Worm (Caenorhabditis elegans) whole organism, late embryonic: ENCODE results near the gene Y45F3A.4.

ENCODE experiments used
- C08G9.2 ChIP-seq: sonication (generic microtip); optimal IDR thresholded peaks from 2 replicates; lab custom pipeline; 2016; ENCODE audit warnings: mild to moderate bottlenecking, missing genetic modification characterization, moderate library complexity, missing compliant biosample characterization
- C38D4.7 ChIP-seq: fragments of 200-800 bp; sonication (Bioruptor generic); optimal IDR thresholded peaks from 2 replicates; lab custom pipeline; 2018; ENCODE audit warnings: mild to moderate bottlenecking, missing genetic modification characterization, moderate library complexity, missing compliant biosample characterization
- T23F11.4 ChIP-seq: fragments of 200-800 bp; sonication (Bioruptor generic); optimal IDR thresholded peaks from 2 replicates; lab custom pipeline; 2018; ENCODE audit warnings: mild to moderate bottlenecking, missing genetic modification characterization, missing compliant biosample characterization
- Y22D7AL.16 ChIP-seq: sonication (generic microtip); optimal IDR thresholded peaks from 2 replicates; lab custom pipeline; 2016; ENCODE audit warnings: missing genetic modification characterization, missing compliant biosample characterization
- ama-1 ChIP-seq: fragments of 150-350 bp; optimal IDR thresholded peaks from 2 replicates; lab custom pipeline; 2014
- ceh-14 ChIP-seq: sonication (generic microtip); optimal IDR thresholded peaks from 2 replicates; lab custom pipeline; 2016; ENCODE audit warnings: missing genotype, missing genetic modification characterization, missing compliant biosample characterization
- ceh-18 ChIP-seq: sonication (generic microtip); optimal IDR thresholded peaks from 2 replicates; lab custom pipeline; 2016; ENCODE audit warnings: missing genetic modification characterization, missing compliant biosample characterization
- ceh-22 ChIP-seq: sonication (generic microtip); optimal IDR thresholded peaks from 2 replicates; lab custom pipeline; 2017; ENCODE audit warnings: missing biosample characterization, missing genetic modification characterization
- ceh-24 ChIP-seq: sonication (generic microtip); optimal IDR thresholded peaks from 2 replicates; lab custom pipeline; 2016; ENCODE audit warnings: mild to moderate bottlenecking, missing genetic modification characterization, missing compliant biosample characterization
- ceh-30 ChIP-seq: fragments of 150-350 bp; optimal IDR thresholded peaks from 2 replicates; lab custom pipeline; 2014; ENCODE audit warnings: missing biosample characterization, missing genetic modification characterization
- ceh-48 ChIP-seq: sonication (generic microtip); optimal IDR thresholded peaks from 2 replicates; lab custom pipeline; 2016; ENCODE audit warnings: missing genetic modification characterization, inconsistent platforms, missing compliant biosample characterization
- ceh-6 ChIP-seq: fragments of 200-800 bp; sonication (Bioruptor generic); optimal IDR thresholded peaks from 2 replicates; lab custom pipeline; 2018; ENCODE audit warnings: mild to moderate bottlenecking, missing genetic modification characterization, missing compliant biosample characterization
- dmd-4 ChIP-seq: sonication (generic microtip); optimal IDR thresholded peaks from 2 replicates; lab custom pipeline; 2016; ENCODE audit warnings: borderline replicate concordance, missing genetic modification characterization, missing compliant biosample characterization
- elt-2 ChIP-seq: sonication (generic microtip); optimal IDR thresholded peaks from 2 replicates; lab custom pipeline; 2016; ENCODE audit warnings: missing genetic modification reagents, missing genetic modification characterization, missing compliant biosample characterization
- elt-4 ChIP-seq: sonication (generic microtip); optimal IDR thresholded peaks from 2 replicates; lab custom pipeline; 2016; ENCODE audit warnings: missing genetic modification characterization, missing compliant biosample characterization
- ets-4 ChIP-seq: sonication (generic microtip); optimal IDR thresholded peaks from 2 replicates; lab custom pipeline; 2016; ENCODE audit warnings: missing genetic modification characterization, missing compliant biosample characterization
- fax-1 ChIP-seq: sonication (generic microtip); optimal IDR thresholded peaks from 2 replicates; lab custom pipeline; 2016; ENCODE audit warnings: missing genotype, missing genetic modification characterization, missing compliant biosample characterization
- gmeb-2 ChIP-seq: sonication (generic microtip); optimal IDR thresholded peaks from 2 replicates; lab custom pipeline; 2016; ENCODE audit warnings: missing genetic modification characterization, inconsistent platforms, missing compliant biosample characterization
- hlh-13 ChIP-seq: fragments of 200-800 bp; sonication (Bioruptor generic); optimal IDR thresholded peaks from 2 replicates; lab custom pipeline; 2018; ENCODE audit warnings: mild to moderate bottlenecking, missing genetic modification characterization, missing compliant biosample characterization
- hlh-15 ChIP-seq: sonication (generic microtip); optimal IDR thresholded peaks from 2 replicates; lab custom pipeline; 2016; ENCODE audit warnings: missing genetic modification characterization, missing compliant biosample characterization
- lim-6 ChIP-seq: sonication (generic microtip); optimal IDR thresholded peaks from 2 replicates; lab custom pipeline; 2016; ENCODE audit warnings: missing genetic modification characterization, missing compliant biosample characterization
- madf-2 ChIP-seq: sonication (generic microtip); optimal IDR thresholded peaks from 2 replicates; lab custom pipeline; 2017; ENCODE audit warnings: missing genetic modification characterization, missing compliant biosample characterization
- nfya-1 ChIP-seq: sonication (generic microtip); optimal IDR thresholded peaks from 2 replicates; lab custom pipeline; 2017; ENCODE audit warnings: missing genetic modification characterization, mild to moderate bottlenecking, missing compliant biosample characterization, antibody characterized with exemption, moderate library complexity
- nhr-11 ChIP-seq: fragments of 150-350 bp; optimal IDR thresholded peaks from 2 replicates; lab custom pipeline; 2014; ENCODE audit warnings: missing biosample characterization, missing genetic modification characterization
- nhr-232 ChIP-seq: sonication (generic microtip); optimal IDR thresholded peaks from 2 replicates; lab custom pipeline; 2016; ENCODE audit warnings: missing genetic modification characterization, missing compliant biosample characterization
- odd-2 ChIP-seq: sonication (generic microtip); optimal IDR thresholded peaks from 2 replicates; lab custom pipeline; 2017; ENCODE audit warnings: antibody characterized with exemption, mild to moderate bottlenecking, missing genetic modification characterization, missing compliant biosample characterization
- pag-3 ChIP-seq: sonication (generic microtip); optimal IDR thresholded peaks from 2 replicates; lab custom pipeline; 2016; ENCODE audit warnings: missing compliant biosample characterization, missing genetic modification characterization, borderline replicate concordance
- pax-1 ChIP-seq: fragments of 150-350 bp; optimal IDR thresholded peaks from 2 replicates; lab custom pipeline; 2014; ENCODE audit warnings: missing biosample characterization, missing genetic modification characterization
- pha-2 ChIP-seq: sonication (generic microtip); optimal IDR thresholded peaks from 2 replicates; lab custom pipeline; 2017; ENCODE audit warnings: mild to moderate bottlenecking, missing genetic modification characterization, missing compliant biosample characterization
- pha-4 ChIP-seq: fragments of 150-350 bp; optimal IDR thresholded peaks from 2 replicates; lab custom pipeline; 2018; ENCODE audit warnings: missing biosample characterization, missing genetic modification reagents, missing genetic modification characterization
- pros-1 ChIP-seq: fragments of 150-350 bp; optimal IDR thresholded peaks from 2 replicates; lab custom pipeline; 2014; ENCODE audit warnings: missing biosample characterization, missing genetic modification reagents, missing genetic modification characterization
- sox-2 ChIP-seq: fragments of 200-800 bp; sonication (Bioruptor generic); IDR thresholded peaks from 2 replicates; pipeline ENCODE4 v1.3.6; 2022; ENCODE audit warnings: missing genetic modification reagents, missing genetic modification characterization, missing compliant biosample characterization
- syd-9 ChIP-seq: sonication (generic microtip); optimal IDR thresholded peaks from 2 replicates; lab custom pipeline; 2016; ENCODE audit warnings: mild to moderate bottlenecking, missing genetic modification characterization, moderate library complexity, missing compliant biosample characterization
- tbx-7 ChIP-seq: sonication (generic microtip); optimal IDR thresholded peaks from 2 replicates; lab custom pipeline; 2016; ENCODE audit warnings: missing genotype, missing genetic modification characterization, missing compliant biosample characterization
- ttx-3 ChIP-seq: sonication (generic microtip); optimal IDR thresholded peaks from 2 replicates; lab custom pipeline; 2016; ENCODE audit warnings: missing genetic modification reagents, missing genetic modification characterization, missing compliant biosample characterization

The Y45F3A.4 gene

DNA sequence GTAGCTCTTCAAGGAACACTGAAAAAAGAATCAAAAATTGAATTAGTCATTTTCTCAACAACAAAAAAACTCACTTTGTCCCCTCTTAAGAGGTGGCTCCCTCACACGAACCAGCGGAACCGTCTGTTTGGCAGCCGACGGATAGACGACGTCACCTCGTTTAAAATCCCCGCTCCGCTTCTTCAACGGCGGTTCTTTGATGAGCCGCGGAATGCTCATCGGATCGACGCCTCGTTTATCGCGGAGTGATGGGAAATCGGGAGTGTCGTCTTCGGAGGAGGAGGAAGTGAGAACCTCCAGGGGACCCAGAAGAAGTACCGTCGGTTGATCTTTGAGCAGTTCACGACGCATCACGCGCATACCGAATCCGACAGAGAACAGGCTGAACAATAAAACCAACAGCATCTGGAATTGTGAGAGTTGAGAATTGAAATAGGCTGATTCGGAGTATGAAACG lies 36.4 kb downstream of the Y45F3A.4 start, which contains the start of gene nlp-68:
Gene nlp-68 (minus strand): TSS at position 407 of the 457 bp plus-strand sequence.
- TF ChIP-seq ceh-6 (no peak), ceh-30 (no peak), fax-1 (tag; lab: Kevin White, UChicago) (no peak), elt-4 (no peak), pros-1 (tag; lab: Kevin White, UChicago) (no peak), nhr-232 (tag; lab: Kevin White, UChicago) (no peak), nfya-1 (tag; lab: Kevin White, UChicago) (no peak), lim-6 (no peak), T23F11.4 (no peak), hlh-13 (GFP tag; lab: Kevin White, UChicago) (no peak), pax-1 (no peak), ttx-3 (tag; lab: Kevin White, UChicago) (no peak), ceh-48 (tag; lab: Kevin White, UChicago) (no peak), pag-3 (tag; lab: Kevin White, UChicago) (no peak), gmeb-2 (tag; lab: Kevin White, UChicago) (no peak), C38D4.7 (GFP tag; lab: Kevin White, UChicago) (no peak)

ce11 chrIII:10537558-10537957 lies 37.7 kb downstream of the Y45F3A.4 start:
- TF ChIP-seq tbx-7 (tag; lab: Kevin White, UChicago) (no peak), odd-2 (tag; lab: Kevin White, UChicago) (no peak), hlh-15 (tag; lab: Kevin White, UChicago) (no peak), ceh-18 (tag; lab: Kevin White, UChicago) (no peak), madf-2 (tag; lab: Kevin White, UChicago) (no peak), pha-4 (tag; lab: Kevin White, UChicago) (no peak), dmd-4 (no peak), ama-1 (lab: Kevin White, UChicago) (no peak), sox-2 (GFP tag; lab: Robert Waterston, UW) (no peak)

DNA sequence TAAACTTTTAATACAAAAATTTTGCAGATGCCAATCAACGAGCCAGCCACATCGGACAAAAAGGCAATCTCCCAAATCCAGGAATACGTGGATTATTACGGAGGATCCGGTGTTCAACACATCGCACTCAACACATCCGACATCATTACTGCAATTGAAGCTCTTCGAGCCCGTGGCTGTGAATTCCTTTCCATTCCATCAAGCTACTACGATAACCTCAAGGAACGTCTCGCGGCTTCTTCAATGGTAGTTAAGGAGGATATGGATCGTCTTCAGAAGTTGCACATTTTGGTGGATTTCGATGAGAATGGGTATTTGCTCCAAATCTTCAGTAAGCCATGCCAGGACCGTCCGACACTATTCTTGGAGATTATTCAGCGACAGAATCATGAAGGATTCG lies 38.2 kb downstream of the Y45F3A.4 start:
- TF ChIP-seq ama-1 (lab: Kevin White, UChicago) (no peak), ceh-30 (no peak), ceh-14 (tag; lab: Kevin White, UChicago) (no peak), pha-4 (tag; lab: Kevin White, UChicago) (no peak), pax-1 (no peak), ceh-48 (tag; lab: Kevin White, UChicago) (no peak), C38D4.7 (GFP tag; lab: Kevin White, UChicago) (no peak), pros-1 (tag; lab: Kevin White, UChicago) (no peak), ceh-22 (tag; lab: Kevin White, UChicago) (no peak)

DNA sequence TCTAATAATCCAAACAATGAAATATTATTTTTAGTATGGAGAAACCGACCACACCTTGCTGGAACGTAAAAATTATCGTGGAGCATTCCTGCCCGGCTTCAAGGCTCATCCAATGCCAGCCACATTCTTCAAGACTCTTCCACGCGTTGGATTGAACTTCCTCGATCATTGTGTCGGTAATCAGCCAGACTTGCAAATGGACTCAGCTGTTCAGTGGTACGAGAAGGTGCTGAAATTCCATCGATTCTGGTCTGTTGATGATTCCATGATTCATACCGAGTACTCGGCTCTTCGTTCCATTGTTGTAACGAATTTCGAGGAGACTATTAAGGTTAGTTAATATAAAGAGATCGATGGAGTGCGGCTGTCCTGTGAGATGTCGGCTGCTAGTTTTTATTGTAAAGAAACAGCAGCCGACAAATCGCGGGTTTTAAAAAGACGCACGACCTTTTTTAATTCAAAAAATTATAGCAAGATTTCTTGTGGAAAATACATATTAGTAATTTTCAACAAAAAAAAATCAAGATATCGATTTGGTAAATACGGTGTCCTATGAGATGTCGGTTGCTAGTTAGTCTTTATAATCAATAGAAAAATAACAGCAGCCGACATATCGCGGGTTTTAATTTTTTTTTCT lies 39.0 kb downstream of the Y45F3A.4 start:
- no peak for TF ChIP-seq nfya-1 (tag; lab: Kevin White, UChicago)
- no peak for TF ChIP-seq ceh-30
- no peak for TF ChIP-seq hlh-15 (tag; lab: Kevin White, UChicago)
- no peak for TF ChIP-seq pha-4 (tag; lab: Kevin White, UChicago)
- TF ChIP-seq elt-2 (tag; lab: Kevin White, UChicago), result no peak
- no peak for TF ChIP-seq C08G9.2 (tag; lab: Kevin White, UChicago)
- no peak for TF ChIP-seq ceh-18 (tag; lab: Kevin White, UChicago)
- no peak for TF ChIP-seq pha-2 (tag; lab: Kevin White, UChicago)
- TF ChIP-seq lim-6, result no peak
- TF ChIP-seq nhr-11, result no peak
- TF ChIP-seq ceh-24, result no peak

DNA sequence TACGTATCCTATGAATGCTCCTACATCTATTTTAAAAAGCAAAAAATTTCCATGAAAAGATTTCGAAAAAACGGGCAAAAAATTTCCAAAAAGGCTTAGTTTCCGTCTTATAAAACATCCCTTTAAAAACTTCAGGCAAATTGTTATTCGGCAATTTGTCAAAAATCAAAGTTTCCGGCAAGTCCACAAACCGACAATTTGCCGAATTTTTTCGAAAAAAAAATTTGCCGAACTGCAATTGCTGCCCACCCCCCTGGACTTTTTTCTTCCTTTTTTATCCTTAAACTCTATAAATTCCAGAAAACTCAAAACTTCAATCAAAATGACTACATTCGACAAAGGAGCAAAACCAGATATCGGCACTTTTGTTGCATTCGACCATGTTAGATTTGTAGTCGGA lies 40.0 kb downstream of the Y45F3A.4 start, which contains the start of gene hpd-1:
Gene hpd-1 (plus strand): TSS at position 301 of the 400 bp plus-strand sequence.
- TF ChIP-seq pha-4 (tag; lab: Kevin White, UChicago) (no peak), ets-4 (no peak), ceh-22 (tag; lab: Kevin White, UChicago) (no peak), Y22D7AL.16 (tag; lab: Kevin White, UChicago) (no peak), syd-9 (no peak)
